Worm (Caenorhabditis elegans): ENCODE measurements around the gene F23D12.10.

DNA sequence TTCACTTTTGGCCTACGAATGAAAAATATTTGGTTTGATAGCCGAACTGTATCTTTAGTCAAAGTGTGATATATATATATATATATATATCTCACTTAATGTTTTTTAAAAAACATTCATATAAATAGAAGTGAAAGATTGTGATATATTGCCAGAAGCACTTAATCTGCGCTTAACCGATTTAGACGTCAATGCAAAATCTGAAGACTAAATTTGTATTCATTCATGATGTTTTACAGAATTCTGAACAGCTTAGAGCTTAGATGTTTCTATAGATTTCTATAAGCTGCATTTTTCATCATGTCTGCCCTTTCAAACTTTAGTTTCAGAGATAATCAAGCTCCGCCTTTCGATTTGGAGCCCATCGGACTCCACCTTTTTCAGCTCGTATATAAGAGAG, 26.8 kb upstream of the F23D12.10 start, which contains the start of gene F23D12.3:
- TF ChIP-seq sea-1 (GFP tag; conservative IDR thresholded peaks at IDR 0.05) = no peak
- TF ChIP-seq ama-1 (optimal IDR thresholded peaks at IDR 0.05) = no peak
- no peak for TF ChIP-seq tbx-37 (GFP tag; conservative IDR thresholded peaks at IDR 0.05)
- TF ChIP-seq flt-1 (GFP tag; IDR thresholded peaks at IDR 0.05) = no peak
- no peak for TF ChIP-seq ceh-13 (GFP tag; optimal IDR thresholded peaks at IDR 0.05)
- no peak for TF ChIP-seq scrt-1 (GFP tag; IDR thresholded peaks at IDR 0.05)
- no peak for TF ChIP-seq hnd-1 (tag; optimal IDR thresholded peaks at IDR 0.05)
- TF ChIP-seq pes-1 (GFP tag; IDR thresholded peaks at IDR 0.05) = no peak
- TF ChIP-seq tbx-11 (GFP tag; IDR thresholded peaks at IDR 0.05) = no peak
- no peak for TF ChIP-seq ets-7 (tag; optimal IDR thresholded peaks at IDR 0.05)
- no peak for TF ChIP-seq F13C5.2 (tag; optimal IDR thresholded peaks at IDR 0.05)
- no peak for TF ChIP-seq B0310.2 (tag; optimal IDR thresholded peaks at IDR 0.05)
